Worm (Caenorhabditis elegans) whole organism, L1 larva: ENCODE results near the gene F59E12.15.
A peak's percentile ranks its signal among the peaks of the same experiment; 100 is the strongest.

Experiments used
- C34B4.2 ChIP-seq: sonication (generic microtip); optimal IDR thresholded peaks from 2 replicates; lab custom pipeline; 2017; ENCODE audit warnings: mild to moderate bottlenecking, missing genetic modification characterization, missing compliant biosample characterization
- F16B12.6 ChIP-seq: fragments of 150-350 bp; optimal IDR thresholded peaks from 2 replicates; lab custom pipeline; 2014; ENCODE audit warnings: missing biosample characterization, missing genetic modification characterization
- ama-1 ChIP-seq: fragments of 150-350 bp; optimal IDR thresholded peaks from 2 replicates; lab custom pipeline; 2014
- ceh-8 ChIP-seq: fragments of 200-800 bp; sonication (Bioruptor generic); optimal IDR thresholded peaks from 2 replicates; lab custom pipeline; 2018; ENCODE audit warnings: mild to moderate bottlenecking, missing genetic modification characterization, moderate library complexity, missing compliant biosample characterization
- ceh-82 ChIP-seq, 3 experiments: fragments of 150-350 bp in 1 of 3; sonication (generic microtip) in 2 of 3; optimal IDR thresholded peaks; 2 replicates each; lab custom pipeline; 2014 to 2017; ENCODE audit warnings: missing biosample characterization in 3 of 3, missing genetic modification characterization in 3 of 3
- ceh-88 ChIP-seq: fragments of 200-800 bp; sonication (Bioruptor generic); IDR thresholded peaks from 2 replicates; pipeline ENCODE4 v1.3.6; 2022; ENCODE audit warnings: missing genetic modification characterization, missing compliant biosample characterization
- ces-1 ChIP-seq: fragments of 150-350 bp; optimal IDR thresholded peaks from 2 replicates; lab custom pipeline; 2014; ENCODE audit warnings: missing biosample characterization, missing genetic modification reagents, missing genetic modification characterization
- dpl-1 ChIP-seq, 3 experiments: fragments of 150-350 bp in 2 of 3; sonication (generic microtip) in 1 of 3; optimal IDR thresholded peaks; 2 replicates each; lab custom pipeline; 2014 to 2017; ENCODE audit warnings: missing biosample characterization in 3 of 3, missing genetic modification characterization in 3 of 3, missing genetic modification reagents in 3 of 3
- dsc-1 ChIP-seq: sonication (generic microtip); optimal IDR thresholded peaks from 2 replicates; lab custom pipeline; 2016; ENCODE audit warnings: mild to moderate bottlenecking, missing genetic modification characterization, missing compliant biosample characterization
- egl-27 ChIP-seq, 2 experiments: fragments of 150-350 bp in 1 of 2; sonication (generic microtip); optimal IDR thresholded peaks; 3 replicates each; lab custom pipeline; 2017 to 2018; ENCODE audit warnings: missing biosample characterization in 2 of 2, missing genetic modification characterization in 2 of 2, missing genetic modification reagents in 2 of 2
- elt-2 ChIP-seq: sonication (generic microtip); optimal IDR thresholded peaks from 2 replicates; lab custom pipeline; 2016; ENCODE audit warnings: missing genetic modification characterization, mild to moderate bottlenecking, inconsistent platforms, missing compliant biosample characterization, missing genetic modification reagents
- elt-3 ChIP-seq, 6 experiments: fragments of 150-350 bp in 1 of 6; sonication (generic microtip); optimal IDR thresholded peaks; 2 replicates each; lab custom pipeline; 2017 to 2018; ENCODE audit warnings: missing biosample characterization in 6 of 6, missing genetic modification characterization in 6 of 6, inconsistent platforms in 1 of 6
- fkh-10 ChIP-seq: sonication (generic microtip); optimal IDR thresholded peaks from 2 replicates; lab custom pipeline; 2017; ENCODE audit warnings: missing biosample characterization, missing genetic modification reagents, missing genetic modification characterization
- fkh-4 ChIP-seq: sonication (generic microtip); optimal IDR thresholded peaks from 2 replicates; lab custom pipeline; 2016; ENCODE audit warnings: missing compliant biosample characterization, missing genetic modification characterization, borderline replicate concordance
- fkh-8 ChIP-seq: sonication (generic microtip); optimal IDR thresholded peaks from 2 replicates; lab custom pipeline; 2016; ENCODE audit warnings: mild to moderate bottlenecking, missing genetic modification characterization, missing compliant biosample characterization
- grh-1 ChIP-seq: fragments of 200-800 bp; sonication (Bioruptor generic); IDR thresholded peaks from 2 replicates; pipeline ENCODE4 v1.3.6; 2022; ENCODE audit warnings: missing genetic modification reagents, missing genetic modification characterization, missing compliant biosample characterization
- hlh-4 ChIP-seq: sonication (generic microtip); optimal IDR thresholded peaks from 2 replicates; lab custom pipeline; 2016; ENCODE audit warnings: mild to moderate bottlenecking, missing genetic modification characterization, missing compliant biosample characterization
- irx-1 ChIP-seq: sonication (generic microtip); optimal IDR thresholded peaks from 2 replicates; lab custom pipeline; 2016; ENCODE audit warnings: missing genetic modification characterization, missing compliant biosample characterization
- lin-14 ChIP-seq: fragments of 200-800 bp; sonication (Bioruptor generic); optimal IDR thresholded peaks from 2 replicates; lab custom pipeline; 2018; ENCODE audit warnings: mild to moderate bottlenecking, missing genetic modification characterization, moderate library complexity, missing compliant biosample characterization
- lin-39 ChIP-seq: fragments of 150-350 bp; optimal IDR thresholded peaks from 2 replicates; lab custom pipeline; 2014; ENCODE audit warnings: missing biosample characterization, missing genetic modification reagents, missing genetic modification characterization
- lsy-2 ChIP-seq, 2 experiments: fragments of 150-350 bp; optimal IDR thresholded peaks; 2 replicates each; lab custom pipeline; 2014; ENCODE audit warnings: missing biosample characterization in 2 of 2, missing genetic modification characterization in 2 of 2
- mab-9 ChIP-seq: fragments of 200-800 bp; sonication (Bioruptor generic); IDR thresholded peaks from 2 replicates; pipeline ENCODE4 v1.3.6; 2022; ENCODE audit warnings: missing genetic modification reagents, missing genetic modification characterization, missing compliant biosample characterization
- mdl-1 ChIP-seq, 2 experiments: fragments of 150-350 bp; optimal IDR thresholded peaks; 2 replicates each; lab custom pipeline; 2014 to 2017; ENCODE audit warnings: missing biosample characterization in 2 of 2, missing genetic modification characterization in 2 of 2, inconsistent platforms in 1 of 2
- mef-2 ChIP-seq: fragments of 150-350 bp; optimal IDR thresholded peaks from 2 replicates; lab custom pipeline; 2014; ENCODE audit warnings: missing biosample characterization, missing genetic modification characterization
- nhr-11 ChIP-seq: fragments of 150-350 bp; optimal IDR thresholded peaks from 2 replicates; lab custom pipeline; 2014; ENCODE audit warnings: missing biosample characterization, missing genetic modification characterization
- nhr-19 ChIP-seq: fragments of 200-800 bp; sonication (Bioruptor generic); conservative IDR thresholded peaks from 2 replicates; pipeline ENCODE4 v1.3.6; 2022; ENCODE audit warnings: missing genetic modification characterization, missing compliant biosample characterization
- nhr-20 ChIP-seq: sonication (generic microtip); optimal IDR thresholded peaks from 2 replicates; lab custom pipeline; 2016; ENCODE audit warnings: mild to moderate bottlenecking, missing genetic modification characterization, missing compliant biosample characterization
- nhr-237 ChIP-seq: fragments of 150-350 bp; optimal IDR thresholded peaks from 2 replicates; lab custom pipeline; 2014; ENCODE audit warnings: missing biosample characterization, missing genetic modification characterization
- nhr-47 ChIP-seq: sonication (generic microtip); optimal IDR thresholded peaks from 2 replicates; lab custom pipeline; 2016; ENCODE audit warnings: mild to moderate bottlenecking, missing genetic modification characterization, moderate library complexity, missing compliant biosample characterization
- nhr-77 ChIP-seq: fragments of 150-350 bp; optimal IDR thresholded peaks from 2 replicates; lab custom pipeline; 2014; ENCODE audit warnings: missing biosample characterization, missing genetic modification characterization
- nhr-84 ChIP-seq: sonication (generic microtip); optimal IDR thresholded peaks from 2 replicates; lab custom pipeline; 2017; ENCODE audit warnings: missing biosample characterization, missing genetic modification characterization
- nhr-85 ChIP-seq: sonication (generic microtip); peaks from one replicate; lab custom pipeline; 2016; ENCODE audit warnings: missing genetic modification characterization, inconsistent platforms, missing compliant biosample characterization
- nhr-90 ChIP-seq: sonication (generic microtip); optimal IDR thresholded peaks from 2 replicates; lab custom pipeline; 2016; ENCODE audit warnings: mild to moderate bottlenecking, missing genetic modification characterization, missing compliant biosample characterization; ENCODE audit not compliant: poor library complexity
- pag-3 ChIP-seq: sonication (generic microtip); optimal IDR thresholded peaks from 2 replicates; lab custom pipeline; 2017; ENCODE audit warnings: missing genetic modification characterization, mild to moderate bottlenecking, missing compliant biosample characterization, antibody characterized with exemption, borderline replicate concordance; ENCODE audit not compliant: insufficient read depth
- pax-3 ChIP-seq: fragments of 200-800 bp; sonication (Bioruptor generic); optimal IDR thresholded peaks from 2 replicates; lab custom pipeline; 2018; ENCODE audit warnings: mild to moderate bottlenecking, missing genetic modification characterization, moderate library complexity, missing compliant biosample characterization
- pqm-1 ChIP-seq: sonication (generic microtip); optimal IDR thresholded peaks from 3 replicates; lab custom pipeline; 2017; ENCODE audit warnings: missing biosample characterization, missing genetic modification characterization
- snpc-4 ChIP-seq: fragments of 150-350 bp; optimal IDR thresholded peaks from 2 replicates; lab custom pipeline; 2014; ENCODE audit warnings: missing biosample characterization, missing genetic modification characterization
- snu-23 ChIP-seq: sonication (generic microtip); optimal IDR thresholded peaks from 2 replicates; lab custom pipeline; 2016; ENCODE audit warnings: missing genetic modification characterization, missing compliant biosample characterization
- sox-4 ChIP-seq: sonication (generic microtip); optimal IDR thresholded peaks from 2 replicates; lab custom pipeline; 2016; ENCODE audit warnings: missing genetic modification characterization, missing compliant biosample characterization
- sptf-1 ChIP-seq: fragments of 150-350 bp; optimal IDR thresholded peaks from 2 replicates; lab custom pipeline; 2014; ENCODE audit warnings: missing biosample characterization, missing genetic modification characterization
- swsn-7 ChIP-seq: sonication (generic microtip); optimal IDR thresholded peaks from 2 replicates; lab custom pipeline; 2016; ENCODE audit warnings: missing genetic modification characterization, missing compliant biosample characterization
- tbx-2 ChIP-seq: sonication (generic microtip); optimal IDR thresholded peaks from 2 replicates; lab custom pipeline; 2016; ENCODE audit warnings: missing genetic modification characterization, missing compliant biosample characterization
- tlp-1 ChIP-seq: fragments of 150-350 bp; optimal IDR thresholded peaks from 2 replicates; lab custom pipeline; 2014; ENCODE audit warnings: missing biosample characterization, missing genetic modification characterization
- unc-30 ChIP-seq: sonication (generic microtip); optimal IDR thresholded peaks from 2 replicates; lab custom pipeline; 2017; ENCODE audit warnings: missing biosample characterization, missing genetic modification characterization
- unc-62 ChIP-seq: fragments of 150-350 bp; optimal IDR thresholded peaks from 2 replicates; lab custom pipeline; 2014; ENCODE audit warnings: missing biosample characterization, missing genetic modification reagents, missing genetic modification characterization
- unc-86 ChIP-seq: sonication (generic microtip); optimal IDR thresholded peaks from 2 replicates; lab custom pipeline; 2016; ENCODE audit warnings: missing genetic modification characterization, missing compliant biosample characterization
- vab-15 ChIP-seq: sonication (generic microtip); optimal IDR thresholded peaks from 2 replicates; lab custom pipeline; 2017; ENCODE audit warnings: missing genotype, mild to moderate bottlenecking, missing genetic modification characterization, missing compliant biosample characterization
- zag-1 ChIP-seq: fragments of 150-350 bp; optimal IDR thresholded peaks from 2 replicates; lab custom pipeline; 2014; ENCODE audit warnings: missing biosample characterization, missing genetic modification characterization
- zip-4 ChIP-seq: fragments of 200-800 bp; sonication (Bioruptor generic); optimal IDR thresholded peaks from 2 replicates; lab custom pipeline; 2018; ENCODE audit warnings: mild to moderate bottlenecking, missing genetic modification characterization, moderate library complexity, missing compliant biosample characterization
- ztf-11 ChIP-seq, 2 experiments: sonication (generic microtip); optimal IDR thresholded peaks; 2 replicates each; lab custom pipeline; 2016 to 2017; ENCODE audit warnings: missing genetic modification characterization in 2 of 2, missing biosample characterization in 1 of 2, missing compliant biosample characterization in 1 of 2

The F59E12.15 gene

ce11 chrII:5663180-5663791 lies 35.1 kb upstream of the F59E12.15 start (continued):
- no peak for TF ChIP-seq pag-3
- TF ChIP-seq ces-1 = no peak
- no peak for TF ChIP-seq zip-4 (GFP tag; lab: Kevin White, UChicago)
- no peak for TF ChIP-seq elt-2 (tag; lab: Kevin White, UChicago)
- TF ChIP-seq tlp-1 (tag; lab: Kevin White, UChicago) = no peak
- peak; percentile 55 for TF ChIP-seq lin-14 (GFP tag; lab: Kevin White, UChicago)
- no peak for TF ChIP-seq grh-1 (GFP tag; lab: Robert Waterston, UW)
- no peak for TF ChIP-seq irx-1
- no peak for TF ChIP-seq nhr-11 (tag; lab: Kevin White, UChicago)
- no peak for TF ChIP-seq ceh-8 (GFP tag; lab: Kevin White, UChicago)
- no peak for TF ChIP-seq vab-15 (tag; lab: Kevin White, UChicago)
- TF ChIP-seq elt-3 (tag; optimal IDR thresholded peaks at IDR 0.05; lab: Kevin White, UChicago) = peak in 1 of 6 experiments; percentile 31
- TF ChIP-seq nhr-77 (tag; lab: Kevin White, UChicago) = no peak
- TF ChIP-seq sptf-1 (tag; lab: Kevin White, UChicago) = no peak
- TF ChIP-seq F16B12.6 (tag; lab: Kevin White, UChicago) = no peak
- TF ChIP-seq nhr-20 (tag; lab: Kevin White, UChicago) = peak; percentile 0
- no peak for TF ChIP-seq ztf-11 (tag; optimal IDR thresholded peaks at IDR 0.05; lab: Kevin White, UChicago)
- TF ChIP-seq ceh-82 (tag; optimal IDR thresholded peaks at IDR 0.05; lab: Kevin White, UChicago) = no peak
- TF ChIP-seq hlh-4 (tag; lab: Kevin White, UChicago) = no peak
- no peak for TF ChIP-seq swsn-7 (tag; lab: Kevin White, UChicago)
- peak; percentile 20 to 29 for TF ChIP-seq lsy-2 (tag; optimal IDR thresholded peaks at IDR 0.05; lab: Kevin White, UChicago)
- TF ChIP-seq pax-3 (tag; lab: Kevin White, UChicago) = no peak
- TF ChIP-seq nhr-84 (tag; lab: Kevin White, UChicago) = no peak
- peak; percentile 41 for TF ChIP-seq snu-23
- TF ChIP-seq ama-1 (lab: Kevin White, UChicago) = no peak
- no peak for TF ChIP-seq unc-62 (GFP tag; lab: Kevin White, UChicago)
- TF ChIP-seq dpl-1 (GFP tag; optimal IDR thresholded peaks at IDR 0.05; lab: Kevin White, UChicago) = no peak
- TF ChIP-seq nhr-47 (tag; lab: Kevin White, UChicago) = peak; percentile 24
- no peak for TF ChIP-seq C34B4.2 (tag; lab: Kevin White, UChicago)
- TF ChIP-seq nhr-237 = no peak
- TF ChIP-seq, all 84 proteins: peak for 11

ce11 chrII:5661735-5662177 lies 33.6 kb upstream of the F59E12.15 start:
- TF ChIP-seq tbx-2 (tag; lab: Kevin White, UChicago) (peak; percentile 81), hlh-4 (tag; lab: Kevin White, UChicago) (no peak), elt-2 (tag; lab: Kevin White, UChicago) (peak; percentile 80), unc-62 (GFP tag; lab: Kevin White, UChicago) (no peak), mdl-1 (tag; optimal IDR thresholded peaks at IDR 0.05; lab: Kevin White, UChicago) (peak in 1 of 2 experiments; percentile 53), ceh-88 (GFP tag; lab: Robert Waterston, UW) (peak; percentile 85), nhr-90 (tag; lab: Kevin White, UChicago) (peak; percentile 82), lin-39 (tag; lab: Kevin White, UChicago) (no peak), vab-15 (tag; lab: Kevin White, UChicago) (no peak), nhr-77 (tag; lab: Kevin White, UChicago) (peak; percentile 83), nhr-85 (tag; lab: Kevin White, UChicago) (peak; percentile 88), egl-27 (tag; optimal IDR thresholded peaks at IDR 0.05; lab: Kevin White, UChicago) (peak in 1 of 2 experiments; percentile 2), snpc-4 (tag; lab: Kevin White, UChicago) (peak; percentile 58), unc-30 (no peak), mef-2 (peak; percentile 76), fkh-10 (GFP tag; lab: Kevin White, UChicago) (peak; percentile 66), nhr-19 (peak; percentile 84), dsc-1 (tag; lab: Kevin White, UChicago) (peak; percentile 76), unc-86 (tag; lab: Kevin White, UChicago) (peak; percentile 83), fkh-4 (peak; percentile 26), zag-1 (tag; lab: Kevin White, UChicago) (peak; percentile 74), lin-14 (GFP tag; lab: Kevin White, UChicago) (peak; percentile 88), fkh-8 (peak; percentile 92), nhr-11 (tag; lab: Kevin White, UChicago) (peak; percentile 25), mab-9 (GFP tag; lab: Robert Waterston, UW) (peak; percentile 71), grh-1 (GFP tag; lab: Robert Waterston, UW) (peak; percentile 73), pax-3 (tag; lab: Kevin White, UChicago) (peak; percentile 86), pqm-1 (tag; lab: Kevin White, UChicago) (peak; percentile 41), sox-4 (tag; lab: Kevin White, UChicago) (peak; percentile 48)
